Worm (Caenorhabditis elegans) whole organism, young adult: ENCODE results near the gene srlf-21.

Source experiments
- B0035.1 ChIP-seq: sonication (generic microtip); optimal IDR thresholded peaks from 2 replicates; lab custom pipeline; 2016; ENCODE audit warnings: missing genetic modification characterization, mild to moderate bottlenecking, missing compliant biosample characterization, missing genotype, missing genetic modification reagents
- ama-1 ChIP-seq, 3 experiments: fragments of 150-350 bp in 1 of 3; sonication (generic microtip) in 2 of 3; optimal IDR thresholded peaks; 2 replicates each; lab custom pipeline; 2014 to 2018; ENCODE audit warnings: missing biosample characterization in 2 of 3, missing genetic modification characterization in 2 of 3, missing genetic modification reagents in 2 of 3
- tlf-1 ChIP-seq: fragments of 200-800 bp; sonication (Bioruptor generic); optimal IDR thresholded peaks from 2 replicates; lab custom pipeline; 2018; ENCODE audit warnings: mild to moderate bottlenecking, missing genetic modification characterization, missing compliant biosample characterization

DNA sequence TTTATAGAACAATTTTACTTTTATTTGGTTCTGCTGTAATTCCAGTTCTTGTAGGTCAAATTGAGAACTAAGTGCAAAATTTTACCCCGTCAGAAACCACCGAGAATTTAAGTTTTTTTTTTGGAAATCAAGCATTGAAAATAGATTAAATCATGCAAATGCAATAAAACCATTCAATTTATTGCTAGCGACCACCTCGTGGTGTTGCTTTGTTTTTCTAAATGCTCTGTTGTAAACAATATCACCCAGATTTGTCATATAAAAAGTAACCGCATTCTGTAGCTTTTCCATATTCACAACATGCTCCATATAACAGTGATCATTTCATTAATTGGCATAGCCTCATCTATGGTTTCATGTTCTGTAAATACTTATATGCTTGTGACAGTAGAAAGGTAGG is 40.8 kb downstream of the srlf-21 start, which contains the start of gene srbc-12:
- TF ChIP-seq tlf-1 (GFP tag; lab: Kevin White, UChicago) (no peak), ama-1 (optimal IDR thresholded peaks at IDR 0.05; lab: Kevin White, UChicago) (no peak), ama-1 (GFP tag; optimal IDR thresholded peaks at IDR 0.05; lab: Kevin White, UChicago) (no peak), B0035.1 (no peak)
